Fruit fly (Drosophila melanogaster): ENCODE results near the gene CG12990.

Gene CG12990

dm6 chrX:17714976-17715375 is 43.3 kb upstream of the CG12990 start:
- TF ChIP-seq CG14655 (GFP tag; optimal IDR thresholded peaks at IDR 0.05), result peak; percentile 35
- TF ChIP-seq CG8301 (tag; optimal IDR thresholded peaks at IDR 0.05), result peak; percentile 22
- TF ChIP-seq CG4496 (GFP tag; IDR thresholded peaks at IDR 0.05), result no peak

dm6 chrX:17713740-17714135 is 42.0 kb upstream of the CG12990 start:
- TF ChIP-seq CG8301 (tag; optimal IDR thresholded peaks at IDR 0.05) (peak; percentile 48), Pif1A (GFP tag; optimal IDR thresholded peaks at IDR 0.05) (peak; percentile 49), CG34367 (tag; optimal IDR thresholded peaks at IDR 0.05) (no peak), CG32121 (GFP tag; IDR thresholded peaks at IDR 0.05) (peak; percentile 84), rn (GFP tag; IDR thresholded peaks at IDR 0.05) (0 out of 2 replicates have a peak, but pooled peaks have one; percentile 20), D1 (tag; optimal IDR thresholded peaks at IDR 0.05) (no peak), CG17806 (tag; optimal IDR thresholded peaks at IDR 0.05) (no peak), gl (tag; optimal IDR thresholded peaks at IDR 0.05) (no peak), CG15710 (tag; optimal IDR thresholded peaks at IDR 0.05) (no peak), CG12605 (GFP tag; IDR thresholded peaks at IDR 0.05) (peak; percentile 78), Ets98B (GFP tag; IDR thresholded peaks at IDR 0.05) (peak; percentile 83), CG14655 (GFP tag; optimal IDR thresholded peaks at IDR 0.05) (peak; percentile 60), CG13204 (GFP tag; optimal IDR thresholded peaks at IDR 0.05) (no peak), CG4496 (GFP tag; IDR thresholded peaks at IDR 0.05) (peak; percentile 92), CG8159 (tag; optimal IDR thresholded peaks at IDR 0.05) (no peak), CG9948 (tag; optimal IDR thresholded peaks at IDR 0.05) (peak; percentile 10), Pif1B (GFP tag; optimal IDR thresholded peaks at IDR 0.05) (no peak), fd96Ca (GFP tag; IDR thresholded peaks at IDR 0.05) (peak; percentile 88), CG10348 (GFP tag; IDR thresholded peaks at IDR 0.05) (peak; percentile 49; the same call in 1 of the 2 replicates)

- TF ChIP-seq CG32121 (GFP tag; IDR thresholded peaks at IDR 0.05), result no peak
- TF ChIP-seq CG34367 (tag; optimal IDR thresholded peaks at IDR 0.05), result no peak
- TF ChIP-seq CG17806 (tag; optimal IDR thresholded peaks at IDR 0.05), result peak; percentile 44
- TF ChIP-seq rn (GFP tag; IDR thresholded peaks at IDR 0.05), result no peak
- TF ChIP-seq Pif1A (GFP tag; optimal IDR thresholded peaks at IDR 0.05), result no peak
- TF ChIP-seq fd96Ca (GFP tag; IDR thresholded peaks at IDR 0.05), result no peak
- TF ChIP-seq D1 (tag; optimal IDR thresholded peaks at IDR 0.05), result no peak
- TF ChIP-seq Snoo (tag; optimal IDR thresholded peaks at IDR 0.05), result no peak
- no peak for TF ChIP-seq CG12605 (GFP tag; IDR thresholded peaks at IDR 0.05)
- no peak for TF ChIP-seq gl (tag; optimal IDR thresholded peaks at IDR 0.05)
- peak; percentile 8; the same call in 1 of the 2 replicates for TF ChIP-seq Ets98B (GFP tag; IDR thresholded peaks at IDR 0.05)
- TF ChIP-seq CG13204 (GFP tag; optimal IDR thresholded peaks at IDR 0.05), result no peak
- TF ChIP-seq CG15710 (tag; optimal IDR thresholded peaks at IDR 0.05), result no peak
- peak; percentile 70 for TF ChIP-seq CG14655 (GFP tag; optimal IDR thresholded peaks at IDR 0.05)
- peak; percentile 18 for TF ChIP-seq CG9948 (tag; optimal IDR thresholded peaks at IDR 0.05)
- no peak for TF ChIP-seq EcR (GFP tag; optimal IDR thresholded peaks at IDR 0.05)
- TF ChIP-seq CG10348 (GFP tag; IDR thresholded peaks at IDR 0.05), result no peak
- peak; percentile 3 for TF ChIP-seq Pif1B (GFP tag; optimal IDR thresholded peaks at IDR 0.05)
- peak; percentile 39 for TF ChIP-seq CG8159 (tag; optimal IDR thresholded peaks at IDR 0.05)
- peak; percentile 62 for TF ChIP-seq CG4496 (GFP tag; IDR thresholded peaks at IDR 0.05)
- TF ChIP-seq CG8301 (tag; optimal IDR thresholded peaks at IDR 0.05), result peak; percentile 54
Observed at dm6 chrX:17712995-17713739, 41.5 kb upstream of the CG12990 start.

- TF ChIP-seq CG9948 (tag; optimal IDR thresholded peaks at IDR 0.05), result peak; percentile 11
- no peak for TF ChIP-seq Pif1B (GFP tag; optimal IDR thresholded peaks at IDR 0.05)
Observed at dm6 chrX:17712466-17712865, 40.8 kb upstream of the CG12990 start.

- no peak for TF ChIP-seq CG34367 (tag; optimal IDR thresholded peaks at IDR 0.05)
- TF ChIP-seq CG9948 (tag; optimal IDR thresholded peaks at IDR 0.05), result no peak
- TF ChIP-seq D1 (tag; optimal IDR thresholded peaks at IDR 0.05), result no peak
- TF ChIP-seq CG8301 (tag; optimal IDR thresholded peaks at IDR 0.05), result no peak
- TF ChIP-seq EcR (GFP tag; optimal IDR thresholded peaks at IDR 0.05), result no peak
- TF ChIP-seq Snoo (tag; optimal IDR thresholded peaks at IDR 0.05), result no peak
- TF ChIP-seq CG8159 (tag; optimal IDR thresholded peaks at IDR 0.05), result no peak
- TF ChIP-seq CG15710 (tag; optimal IDR thresholded peaks at IDR 0.05), result no peak
- TF ChIP-seq CG4496 (GFP tag; IDR thresholded peaks at IDR 0.05), result no peak
- TF ChIP-seq CG13204 (GFP tag; optimal IDR thresholded peaks at IDR 0.05), result no peak
- no peak for TF ChIP-seq Pif1A (GFP tag; optimal IDR thresholded peaks at IDR 0.05)
- TF ChIP-seq CG17806 (tag; optimal IDR thresholded peaks at IDR 0.05), result no peak
- TF ChIP-seq fd96Ca (GFP tag; IDR thresholded peaks at IDR 0.05), result no peak
- no peak for TF ChIP-seq CG14655 (GFP tag; optimal IDR thresholded peaks at IDR 0.05)
- no peak for TF ChIP-seq rn (GFP tag; IDR thresholded peaks at IDR 0.05)
- no peak for TF ChIP-seq CG12605 (GFP tag; IDR thresholded peaks at IDR 0.05)
- TF ChIP-seq CG10348 (GFP tag; IDR thresholded peaks at IDR 0.05), result no peak
- no peak for TF ChIP-seq Pif1B (GFP tag; optimal IDR thresholded peaks at IDR 0.05)
- TF ChIP-seq CG32121 (GFP tag; IDR thresholded peaks at IDR 0.05), result no peak
Observed at dm6 chrX:17711916-17712315, 40.2 kb upstream of the CG12990 start.

Measured in whole organism, pupa.